Worm (Caenorhabditis elegans): ENCODE data around the gene nhr-232.

- TF ChIP-seq unc-62 (GFP tag; optimal IDR thresholded peaks at IDR 0.05) (no peak), mls-2 (tag; optimal IDR thresholded peaks at IDR 0.05) (no peak), nhr-12 (tag; optimal IDR thresholded peaks at IDR 0.05) (no peak)
Observed at ce11 chrV:10229222-10229879, 26.6 kb upstream of the nhr-232 start, which contains the start of the genes pyt-1 and fipr-7.

Measured in whole organism, mixed stage, embryonic.